Worm (Caenorhabditis elegans) whole organism, L3 larva: ENCODE measurements around the gene rom-3.

ENCODE experiments used
- elt-1 ChIP-seq: fragments of 150-350 bp; optimal IDR thresholded peaks from 2 replicates; lab custom pipeline; 2014; ENCODE audit warnings: missing biosample characterization, missing genetic modification characterization
- lin-39 ChIP-seq: fragments of 150-350 bp; optimal IDR thresholded peaks from 2 replicates; lab custom pipeline; 2018; ENCODE audit warnings: missing biosample characterization, missing genetic modification reagents, missing genetic modification characterization
- nhr-43 ChIP-seq: sonication (generic microtip); optimal IDR thresholded peaks from 2 replicates; lab custom pipeline; 2016; ENCODE audit warnings: mild to moderate bottlenecking, missing genetic modification characterization, missing compliant biosample characterization; ENCODE audit not compliant: poor library complexity, severe bottlenecking

ce11 chrIV:16919212-16919775 is 51.0 kb downstream of the rom-3 start, which contains the start of the genes Y116A8C.470 and Y116A8C.463:
- no peak for TF ChIP-seq elt-1 (tag; lab: Kevin White, UChicago)
- TF ChIP-seq lin-39 (tag; lab: Kevin White, UChicago): no peak
- no peak for TF ChIP-seq nhr-43 (tag; lab: Kevin White, UChicago)
